Worm (Caenorhabditis elegans) whole organism, L4 larva: ENCODE results near the gene F58E6.5.

ENCODE experiments used
- F26F4.8 ChIP-seq: fragments of 200-800 bp; sonication (Bioruptor generic); conservative IDR thresholded peaks from 2 replicates; pipeline ENCODE4 v1.3.6; 2022; ENCODE audit warnings: missing genetic modification characterization, missing compliant biosample characterization
- F49E8.2 ChIP-seq: sonication (generic microtip); optimal IDR thresholded peaks from 2 replicates; lab custom pipeline; 2016; ENCODE audit warnings: missing compliant biosample characterization, mild to moderate bottlenecking, missing genetic modification characterization, borderline replicate concordance
- T20F7.1 ChIP-seq: fragments of 200-800 bp; sonication (Bioruptor generic); optimal IDR thresholded peaks from 2 replicates; lab custom pipeline; 2018; ENCODE audit warnings: mild to moderate bottlenecking, missing genetic modification characterization, missing compliant biosample characterization
- Y105C5A.15 ChIP-seq: fragments of 200-800 bp; sonication (Bioruptor generic); IDR thresholded peaks from 2 replicates; pipeline ENCODE4 v1.3.6; 2022; ENCODE audit warnings: missing genetic modification characterization, missing compliant biosample characterization
- aha-1 ChIP-seq: fragments of 150-350 bp; peaks from one replicate; lab custom pipeline; 2014; ENCODE audit warnings: missing biosample characterization, missing genetic modification characterization
- ama-1 ChIP-seq: fragments of 150-350 bp; optimal IDR thresholded peaks from 2 replicates; lab custom pipeline; 2014; ENCODE audit warnings: inconsistent platforms, mixed read lengths
- arid-1 ChIP-seq: fragments of 200-800 bp; sonication (Bioruptor generic); conservative IDR thresholded peaks from 2 replicates; pipeline ENCODE4 v1.3.6; 2022; ENCODE audit warnings: missing genetic modification reagents, missing genetic modification characterization, missing compliant biosample characterization
- ceh-82 ChIP-seq: sonication (generic microtip); optimal IDR thresholded peaks from 2 replicates; lab custom pipeline; 2017; ENCODE audit warnings: missing biosample characterization, missing genetic modification characterization
- cey-2 ChIP-seq: sonication (generic microtip); optimal IDR thresholded peaks from 3 replicates; lab custom pipeline; 2017; ENCODE audit warnings: missing genetic modification characterization, mild to moderate bottlenecking, missing compliant biosample characterization, antibody characterized with exemption, borderline replicate concordance; ENCODE audit not compliant: insufficient read depth
- daf-12 ChIP-seq: fragments of 150-350 bp; optimal IDR thresholded peaks from 2 replicates; lab custom pipeline; 2014; ENCODE audit warnings: missing biosample characterization, missing genetic modification reagents, missing genetic modification characterization
- daf-16 ChIP-seq, 3 experiments: sonication (generic microtip); optimal IDR thresholded peaks; 2 replicates each; lab custom pipeline; 2016 to 2017; ENCODE audit warnings: missing genetic modification characterization in 3 of 3, missing genetic modification reagents in 3 of 3, mild to moderate bottlenecking in 2 of 3, missing compliant biosample characterization in 2 of 3, missing biosample characterization in 1 of 3, moderate library complexity in 1 of 3
- daf-19 ChIP-seq: fragments of 200-800 bp; sonication (Bioruptor generic); conservative IDR thresholded peaks from 2 replicates; pipeline ENCODE4 v1.3.6; 2022; ENCODE audit warnings: missing genetic modification characterization, missing compliant biosample characterization
- dmd-8 ChIP-seq: fragments of 200-800 bp; sonication (Bioruptor generic); IDR thresholded peaks from 2 replicates; pipeline ENCODE4 v1.3.6; 2022; ENCODE audit warnings: missing genetic modification characterization, missing compliant biosample characterization
- dve-1 ChIP-seq: sonication (generic microtip); optimal IDR thresholded peaks from 2 replicates; lab custom pipeline; 2017; ENCODE audit warnings: antibody characterized with exemption, mild to moderate bottlenecking, missing genetic modification characterization, missing compliant biosample characterization; ENCODE audit not compliant: insufficient read depth
- egl-43 ChIP-seq: fragments of 200-800 bp; sonication (Bioruptor generic); IDR thresholded peaks from 2 replicates; pipeline ENCODE4 v1.3.6; 2022; ENCODE audit warnings: missing genetic modification reagents, missing genetic modification characterization, missing compliant biosample characterization
- hif-1 ChIP-seq, 2 experiments: sonication (generic microtip); optimal IDR thresholded peaks; 2 replicates each; lab custom pipeline; 2016 to 2017; ENCODE audit warnings: missing compliant biosample characterization in 2 of 2, missing genetic modification characterization in 2 of 2, missing genetic modification reagents in 2 of 2, missing genotype in 2 of 2, mild to moderate bottlenecking in 1 of 2
- hmg-1.1 ChIP-seq: fragments of 200-800 bp; sonication (Bioruptor generic); IDR thresholded peaks from 2 replicates; pipeline ENCODE4 v1.3.6; 2022; ENCODE audit warnings: missing genetic modification reagents, missing genetic modification characterization, missing compliant biosample characterization
- jun-1 ChIP-seq: fragments of 150-350 bp; optimal IDR thresholded peaks from 2 replicates; lab custom pipeline; 2014; ENCODE audit warnings: missing biosample characterization, missing genetic modification reagents, missing genetic modification characterization
- lim-7 ChIP-seq: fragments of 200-800 bp; sonication (Bioruptor generic); IDR thresholded peaks from 2 replicates; pipeline ENCODE4 v1.3.6; 2022; ENCODE audit warnings: missing genetic modification characterization, missing compliant biosample characterization
- lin-1 ChIP-seq: fragments of 200-800 bp; sonication (Bioruptor generic); IDR thresholded peaks from 2 replicates; pipeline ENCODE4 v1.3.6; 2022; ENCODE audit warnings: missing genetic modification reagents, missing genetic modification characterization, missing compliant biosample characterization
- lin-38 ChIP-seq: fragments of 200-800 bp; sonication (Bioruptor generic); IDR thresholded peaks from 2 replicates; pipeline ENCODE4 v1.3.6; 2022; ENCODE audit warnings: missing genetic modification reagents, missing genetic modification characterization, missing compliant biosample characterization
- lir-3 ChIP-seq: sonication (generic microtip); optimal IDR thresholded peaks from 2 replicates; lab custom pipeline; 2016; ENCODE audit warnings: mild to moderate bottlenecking, missing genetic modification characterization, missing compliant biosample characterization
- lsy-2 ChIP-seq, 2 experiments: fragments of 150-350 bp in 1 of 2; sonication (generic microtip) in 1 of 2; optimal IDR thresholded peaks; 2 replicates each; lab custom pipeline; 2014 to 2017; ENCODE audit warnings: missing biosample characterization in 2 of 2, missing genetic modification characterization in 2 of 2
- madf-9 ChIP-seq: fragments of 200-800 bp; sonication (Bioruptor generic); conservative IDR thresholded peaks from 2 replicates; pipeline ENCODE4 v1.3.6; 2022; ENCODE audit warnings: missing genetic modification reagents, missing genetic modification characterization, missing compliant biosample characterization
- mes-2 ChIP-seq: sonication (generic microtip); optimal IDR thresholded peaks from 2 replicates; lab custom pipeline; 2016; ENCODE audit warnings: missing genotype, mild to moderate bottlenecking, missing genetic modification characterization, missing compliant biosample characterization; ENCODE audit not compliant: poor library complexity, severe bottlenecking
- nhr-10 ChIP-seq: fragments of 150-350 bp; optimal IDR thresholded peaks from 2 replicates; lab custom pipeline; 2014; ENCODE audit warnings: missing biosample characterization, missing genetic modification characterization
- nhr-11 ChIP-seq: fragments of 150-350 bp; optimal IDR thresholded peaks from 2 replicates; lab custom pipeline; 2014; ENCODE audit warnings: missing biosample characterization, missing genetic modification characterization
- nhr-111 ChIP-seq: fragments of 200-800 bp; sonication (Bioruptor generic); optimal IDR thresholded peaks from 2 replicates; lab custom pipeline; 2018; ENCODE audit warnings: mild to moderate bottlenecking, missing genetic modification characterization, missing compliant biosample characterization
- nhr-237 ChIP-seq: sonication (generic microtip); optimal IDR thresholded peaks from 2 replicates; lab custom pipeline; 2017; ENCODE audit warnings: missing biosample characterization, missing genetic modification characterization
- nhr-25 ChIP-seq: sonication (generic microtip); optimal IDR thresholded peaks from 2 replicates; lab custom pipeline; 2017; ENCODE audit warnings: missing genetic modification characterization, mild to moderate bottlenecking, missing compliant biosample characterization, antibody characterized with exemption, moderate library complexity, borderline replicate concordance; ENCODE audit not compliant: insufficient read depth
- nhr-41 ChIP-seq: fragments of 200-800 bp; sonication (Bioruptor generic); IDR thresholded peaks from 2 replicates; pipeline ENCODE4 v1.3.6; 2022; ENCODE audit warnings: missing genetic modification reagents, missing genetic modification characterization, missing compliant biosample characterization
- nhr-42 ChIP-seq: fragments of 200-800 bp; sonication (Bioruptor generic); IDR thresholded peaks from 2 replicates; pipeline ENCODE4 v1.3.6; 2022; ENCODE audit warnings: missing genetic modification characterization, missing compliant biosample characterization
- nhr-76 ChIP-seq: fragments of 150-350 bp; optimal IDR thresholded peaks from 2 replicates; lab custom pipeline; 2014; ENCODE audit warnings: missing biosample characterization, missing genetic modification characterization
- pqm-1 ChIP-seq: sonication (generic microtip); optimal IDR thresholded peaks from 2 replicates; lab custom pipeline; 2017; ENCODE audit warnings: missing biosample characterization, missing genetic modification characterization
- saeg-2 ChIP-seq: fragments of 200-800 bp; sonication (Bioruptor generic); IDR thresholded peaks from 2 replicates; pipeline ENCODE4 v1.3.6; 2022; ENCODE audit warnings: missing genetic modification reagents, missing genetic modification characterization, missing compliant biosample characterization
- set-16 ChIP-seq: fragments of 200-800 bp; sonication (Bioruptor generic); IDR thresholded peaks from 2 replicates; pipeline ENCODE4 v1.3.6; 2022; ENCODE audit warnings: missing genetic modification reagents, missing genetic modification characterization, missing compliant biosample characterization
- skn-1 ChIP-seq: fragments of 150-350 bp; optimal IDR thresholded peaks from 2 replicates; lab custom pipeline; 2014; ENCODE audit warnings: missing biosample characterization, missing genetic modification characterization
- zfp-3 ChIP-seq: fragments of 200-800 bp; sonication (Bioruptor generic); conservative IDR thresholded peaks from 2 replicates; pipeline ENCODE4 v1.3.6; 2022; ENCODE audit warnings: missing genetic modification reagents, missing genetic modification characterization, missing compliant biosample characterization
- zip-11 ChIP-seq: fragments of 200-800 bp; sonication (Bioruptor generic); IDR thresholded peaks from 2 replicates; pipeline ENCODE4 v1.3.6; 2022; ENCODE audit warnings: missing genetic modification characterization, missing compliant biosample characterization
- ztf-11 ChIP-seq: fragments of 150-350 bp; optimal IDR thresholded peaks from 2 replicates; lab custom pipeline; 2014; ENCODE audit warnings: missing biosample characterization, missing genetic modification characterization
- ztf-7 ChIP-seq: fragments of 150-350 bp; optimal IDR thresholded peaks from 2 replicates; lab custom pipeline; 2014; ENCODE audit warnings: missing biosample characterization, missing genetic modification characterization

The F58E6.5 gene

ce11 chrV:9754459-9754858 lies at the start of gene F58E6.5:
Gene F58E6.5, minus strand, starts transcription at chrV:9754559.
- no peak for TF ChIP-seq ztf-7 (tag; lab: Kevin White, UChicago)
- no peak for TF ChIP-seq aha-1 (tag; lab: Kevin White, UChicago)
- TF ChIP-seq zip-11 (GFP tag; lab: Robert Waterston, UW) = no peak
- TF ChIP-seq cey-2 (tag; lab: Kevin White, UChicago) = no peak
- no peak for TF ChIP-seq ama-1 (lab: Kevin White, UChicago)
- no peak for TF ChIP-seq arid-1 (GFP tag; lab: Robert Waterston, UW)
- no peak for TF ChIP-seq lin-1 (GFP tag; lab: Robert Waterston, UW)
- TF ChIP-seq daf-19 = no peak
- no peak for TF ChIP-seq pqm-1 (tag; lab: Kevin White, UChicago)
- TF ChIP-seq nhr-11 (tag; lab: Kevin White, UChicago) = no peak
- TF ChIP-seq zfp-3 (GFP tag; lab: Robert Waterston, UW) = no peak
- TF ChIP-seq daf-16 (GFP tag; optimal IDR thresholded peaks at IDR 0.05; lab: Kevin White, UChicago) = no peak
- TF ChIP-seq daf-16 (tag; optimal IDR thresholded peaks at IDR 0.05; lab: Kevin White, UChicago) = no peak
- TF ChIP-seq nhr-41 (GFP tag; lab: Robert Waterston, UW) = no peak
- TF ChIP-seq nhr-10 = no peak
- TF ChIP-seq set-16 = no peak
- TF ChIP-seq lim-7 (GFP tag; lab: Robert Waterston, UW) = no peak
- no peak for TF ChIP-seq dmd-8 (GFP tag; lab: Robert Waterston, UW)
- TF ChIP-seq hmg-1.1 (GFP tag; lab: Robert Waterston, UW) = no peak

ce11 chrV:9803176-9803575 lies 48.8 kb upstream of the F58E6.5 start, which contains the start of gene sru-39:
Gene sru-39, plus strand, starts transcription at chrV:9803476.
- no peak for TF ChIP-seq aha-1 (tag; lab: Kevin White, UChicago)
- no peak for TF ChIP-seq mes-2 (tag; lab: Kevin White, UChicago)
- TF ChIP-seq skn-1 = no peak
- TF ChIP-seq Y105C5A.15 (GFP tag; lab: Robert Waterston, UW) = no peak
- TF ChIP-seq lsy-2 (tag; optimal IDR thresholded peaks at IDR 0.05; lab: Kevin White, UChicago) = no peak
- TF ChIP-seq jun-1 = no peak
- no peak for TF ChIP-seq pqm-1 (tag; lab: Kevin White, UChicago)
- no peak for TF ChIP-seq saeg-2 (GFP tag; lab: Robert Waterston, UW)
- no peak for TF ChIP-seq T20F7.1
- TF ChIP-seq F49E8.2 (tag; lab: Kevin White, UChicago) = no peak
- no peak for TF ChIP-seq daf-12 (tag; lab: Kevin White, UChicago)
- no peak for TF ChIP-seq F26F4.8 (GFP tag; lab: Robert Waterston, UW)
- no peak for TF ChIP-seq madf-9 (GFP tag; lab: Robert Waterston, UW)
- no peak for TF ChIP-seq nhr-76 (tag; lab: Kevin White, UChicago)
- no peak for TF ChIP-seq nhr-237 (tag; lab: Kevin White, UChicago)
- TF ChIP-seq lir-3 (tag; lab: Kevin White, UChicago) = no peak
- no peak for TF ChIP-seq lin-38 (GFP tag; lab: Robert Waterston, UW)
- TF ChIP-seq nhr-111 = no peak
- TF ChIP-seq nhr-25 (tag; lab: Kevin White, UChicago) = no peak
- TF ChIP-seq ceh-82 (tag; lab: Kevin White, UChicago) = no peak

- TF ChIP-seq ztf-11 (tag; lab: Kevin White, UChicago) (no peak), dve-1 (tag; lab: Kevin White, UChicago) (no peak), aha-1 (tag; lab: Kevin White, UChicago) (no peak), hif-1 (tag; optimal IDR thresholded peaks at IDR 0.05; lab: Kevin White, UChicago) (no peak), nhr-42 (GFP tag; lab: Robert Waterston, UW) (no peak), nhr-25 (tag; lab: Kevin White, UChicago) (no peak), egl-43 (no peak)
Measured at ce11 chrV:9801965-9802364, 47.6 kb upstream of the F58E6.5 start, which contains the start of gene F46B6.10. Gene F46B6.10, minus strand, starts transcription at chrV:9802065.
